Worm (Caenorhabditis elegans) whole organism, midembryonic: ENCODE measurements around the gene fbxa-69.
"Not testable (repeated sequence)": the region's sequence is repeated elsewhere in the genome, so short reads cannot be mapped to it uniquely, and the experiment has no call there.

Experiments
- T22C8.4 ChIP-seq: fragments of 200-800 bp; sonication (Bioruptor generic); IDR thresholded peaks from 2 replicates; pipeline ENCODE4 v1.3.6; 2022; ENCODE audit warnings: missing genetic modification characterization, missing compliant biosample characterization
- flt-1 ChIP-seq: fragments of 200-800 bp; sonication (Bioruptor generic); IDR thresholded peaks from 2 replicates; pipeline ENCODE4 v1.3.6; 2022; ENCODE audit warnings: missing genetic modification characterization, missing compliant biosample characterization
- med-1 ChIP-seq: sonication (generic microtip); optimal IDR thresholded peaks from 2 replicates; lab custom pipeline; 2017; ENCODE audit warnings: missing genetic modification characterization, mild to moderate bottlenecking, missing compliant biosample characterization, antibody characterized with exemption, missing genetic modification reagents; ENCODE audit not compliant: insufficient read depth
- ref-1 ChIP-seq: fragments of 200-800 bp; sonication (Bioruptor generic); conservative IDR thresholded peaks from 2 replicates; pipeline ENCODE4 v1.3.6; 2022; ENCODE audit warnings: missing genetic modification reagents, missing genetic modification characterization, missing compliant biosample characterization
- tab-1 ChIP-seq: fragments of 200-800 bp; sonication (Bioruptor generic); IDR thresholded peaks from 2 replicates; pipeline ENCODE4 v1.3.6; 2022; ENCODE audit warnings: missing genetic modification characterization, missing compliant biosample characterization
- ztf-29 ChIP-seq: fragments of 200-800 bp; sonication (Bioruptor generic); IDR thresholded peaks from 2 replicates; pipeline ENCODE4 v1.3.6; 2022; ENCODE audit warnings: missing genetic modification reagents, missing genetic modification characterization, missing compliant biosample characterization

ce11 chrV:15803079-15803478, 12.7 kb downstream of the fbxa-69 start, which contains the start of gene srd-27:
- TF ChIP-seq med-1 (GFP tag; lab: Kevin White, UChicago); tab-1; T22C8.4 (GFP tag; lab: Robert Waterston, UW); ztf-29 (GFP tag; lab: Robert Waterston, UW); ref-1 (GFP tag; lab: Robert Waterston, UW); flt-1 (GFP tag; lab: Robert Waterston, UW): not testable (repeated sequence)
